Worm (Caenorhabditis elegans): Measurements from ENCODE around the gene siah-1.

- TF ChIP-seq nhr-28 (tag; optimal IDR thresholded peaks at IDR 0.05) (no peak), nhr-76 (tag; optimal IDR thresholded peaks at IDR 0.05) (no peak), nhr-11 (tag; optimal IDR thresholded peaks at IDR 0.05) (no peak), mdl-1 (tag; optimal IDR thresholded peaks at IDR 0.05) (no peak), nhr-77 (tag; optimal IDR thresholded peaks at IDR 0.05) (no peak), C34B4.2 (tag; optimal IDR thresholded peaks at IDR 0.05) (no peak), vab-15 (tag; optimal IDR thresholded peaks at IDR 0.05) (no peak), irx-1 (tag; optimal IDR thresholded peaks at IDR 0.05) (no peak), ztf-11 (tag; optimal IDR thresholded peaks at IDR 0.05) (no peak), grh-1 (GFP tag; IDR thresholded peaks at IDR 0.05) (no peak), unc-62 (GFP tag; optimal IDR thresholded peaks at IDR 0.05) (no peak), blmp-1 (tag; optimal IDR thresholded peaks at IDR 0.05) (no peak), mep-1 (tag; optimal IDR thresholded peaks at IDR 0.05) (no peak)
Observed at ce11 chrIV:3722690-3723089, 21.2 kb upstream of the siah-1 start, which contains the start of gene Y37E11AM.4.
